Worm (Caenorhabditis elegans): ENCODE measurements around the gene T13H5.1.
A peak's percentile ranks its signal among the peaks of the same experiment; 100 is the strongest.

T13H5.1 gene

ce11 chrII:8515521-8515920 is 6.7 kb upstream of the T13H5.1 start:
- TF ChIP-seq jun-1 (tag; optimal IDR thresholded peaks at IDR 0.05) (peak; percentile 51), egl-5 (tag; optimal IDR thresholded peaks at IDR 0.05) (no peak), pqm-1 (tag; optimal IDR thresholded peaks at IDR 0.05) (peak; percentile 20), nhr-25 (tag; optimal IDR thresholded peaks at IDR 0.05) (no peak), skn-1 (tag; optimal IDR thresholded peaks at IDR 0.05) (no peak), nhr-237 (tag; optimal IDR thresholded peaks at IDR 0.05) (no peak), pha-4 (tag; optimal IDR thresholded peaks at IDR 0.05) (peak; percentile 35), nhr-76 (tag; optimal IDR thresholded peaks at IDR 0.05) (no peak), lin-39 (tag; optimal IDR thresholded peaks at IDR 0.05) (no peak), nhr-11 (tag; optimal IDR thresholded peaks at IDR 0.05) (no peak), sea-2 (GFP tag; optimal IDR thresholded peaks at IDR 0.05) (no peak), lin-15B (tag; optimal IDR thresholded peaks at IDR 0.05) (no peak), mdl-1 (tag; optimal IDR thresholded peaks at IDR 0.05) (no peak), mml-1 (tag; optimal IDR thresholded peaks at IDR 0.05) (no peak), elt-2 (tag; optimal IDR thresholded peaks at IDR 0.05) (peak; percentile 79), egl-27 (tag; optimal IDR thresholded peaks at IDR 0.05) (no peak), daf-12 (tag; optimal IDR thresholded peaks at IDR 0.05) (no peak), tbx-2 (tag; optimal IDR thresholded peaks at IDR 0.05) (no peak), nhr-12 (tag; optimal IDR thresholded peaks at IDR 0.05) (no peak), fkh-2 (tag; optimal IDR thresholded peaks at IDR 0.05) (no peak), nhr-67 (tag; optimal IDR thresholded peaks at IDR 0.05) (no peak), unc-39 (tag; optimal IDR thresholded peaks at IDR 0.05) (no peak), fos-1 (tag; optimal IDR thresholded peaks at IDR 0.05) (no peak)

- TF ChIP-seq eor-1 (tag; optimal IDR thresholded peaks at IDR 0.05) (no peak), lsy-12 (tag; optimal IDR thresholded peaks at IDR 0.05) (no peak), ceh-82 (tag; optimal IDR thresholded peaks at IDR 0.05) (no peak), R02D3.7 (tag; optimal IDR thresholded peaks at IDR 0.05) (no peak), elt-3 (tag; optimal IDR thresholded peaks at IDR 0.05) (no peak), nhr-43 (tag; optimal IDR thresholded peaks at IDR 0.05; ENCODE audit: poor library complexity, severe bottlenecking) (no peak), ZK546.5 (tag; optimal IDR thresholded peaks at IDR 0.05) (no peak), pqm-1 (tag; optimal IDR thresholded peaks at IDR 0.05) (peak; percentile 87), jun-1 (tag; optimal IDR thresholded peaks at IDR 0.05) (peak; percentile 32), nfya-1 (tag; optimal IDR thresholded peaks at IDR 0.05; ENCODE audit: insufficient read depth) (no peak), fkh-10 (GFP tag; optimal IDR thresholded peaks at IDR 0.05) (no peak), skn-1 (tag; optimal IDR thresholded peaks at IDR 0.05) (no peak), tbx-2 (tag; optimal IDR thresholded peaks at IDR 0.05) (no peak), egl-27 (tag; optimal IDR thresholded peaks at IDR 0.05) (no peak), nhr-77 (tag; optimal IDR thresholded peaks at IDR 0.05) (no peak), ceh-9 (tag; optimal IDR thresholded peaks at IDR 0.05) (no peak), egl-5 (tag; optimal IDR thresholded peaks at IDR 0.05) (no peak), elt-2 (tag; optimal IDR thresholded peaks at IDR 0.05) (peak; percentile 81), ztf-4 (tag; optimal IDR thresholded peaks at IDR 0.05) (no peak), pha-4 (tag; optimal IDR thresholded peaks at IDR 0.05) (peak; percentile 43)
These were observed 5.9 kb upstream of the T13H5.1 start, which contains the start of gene ctg-2 for ce11 chrII:8514729-8515128. Gene ctg-2 (plus strand): TSS chrII:8515054.

ce11 chrII:8506759-8507158 is 2.1 kb downstream of the T13H5.1 start:
- TF ChIP-seq pqm-1 (tag; optimal IDR thresholded peaks at IDR 0.05) (peak; percentile 55), ceh-9 (tag; optimal IDR thresholded peaks at IDR 0.05) (no peak), pha-4 (tag; optimal IDR thresholded peaks at IDR 0.05) (peak; percentile 21), elt-2 (tag; optimal IDR thresholded peaks at IDR 0.05) (peak; percentile 36)

ce11 chrII:8504074-8504724 is 4.7 kb downstream of the T13H5.1 start:
- no peak for TF ChIP-seq nhr-12 (tag; optimal IDR thresholded peaks at IDR 0.05)
- TF ChIP-seq nfya-1 (tag; optimal IDR thresholded peaks at IDR 0.05; ENCODE audit: insufficient read depth) = peak; percentile 9
- TF ChIP-seq elt-2 (tag; optimal IDR thresholded peaks at IDR 0.05) = peak; percentile 22
- no peak for TF ChIP-seq zag-1 (tag; optimal IDR thresholded peaks at IDR 0.05)
- TF ChIP-seq ceh-28 (tag; optimal IDR thresholded peaks at IDR 0.05) = no peak
- TF ChIP-seq elt-1 (tag; optimal IDR thresholded peaks at IDR 0.05) = no peak
- TF ChIP-seq pqm-1 (tag; optimal IDR thresholded peaks at IDR 0.05) = peak; percentile 44
- TF ChIP-seq fos-1 (tag; optimal IDR thresholded peaks at IDR 0.05) = no peak
- no peak for TF ChIP-seq ceh-16 (tag; optimal IDR thresholded peaks at IDR 0.05)
